Worm (Caenorhabditis elegans) whole organism, young adult: ENCODE measurements around the gene jmjd-3.3.

Experiments used
- B0035.1 ChIP-seq: sonication (generic microtip); optimal IDR thresholded peaks from 2 replicates; lab custom pipeline; 2016; ENCODE audit warnings: missing genetic modification characterization, mild to moderate bottlenecking, missing compliant biosample characterization, missing genotype, missing genetic modification reagents
- B0261.1 ChIP-seq: sonication (generic microtip); optimal IDR thresholded peaks from 2 replicates; lab custom pipeline; 2016; ENCODE audit warnings: mild to moderate bottlenecking, missing genetic modification characterization, moderate library complexity, missing compliant biosample characterization
- C17E4.6 ChIP-seq: fragments of 200-800 bp; sonication (Bioruptor generic); IDR thresholded peaks from 2 replicates; pipeline ENCODE4 v1.3.6; 2022; ENCODE audit warnings: missing genetic modification reagents, missing genetic modification characterization, missing compliant biosample characterization
- D2030.7 ChIP-seq: fragments of 200-800 bp; sonication (Bioruptor generic); IDR thresholded peaks from 2 replicates; pipeline ENCODE4 v1.3.6; 2022; ENCODE audit warnings: missing genetic modification reagents, missing genetic modification characterization, missing compliant biosample characterization
- F49E8.2 ChIP-seq: sonication (generic microtip); optimal IDR thresholded peaks from 3 replicates; lab custom pipeline; 2017; ENCODE audit warnings: missing genetic modification characterization, mild to moderate bottlenecking, missing compliant biosample characterization, antibody characterized with exemption, moderate library complexity; ENCODE audit not compliant: insufficient read depth
- K11D2.4 ChIP-seq: fragments of 200-800 bp; sonication (Bioruptor generic); IDR thresholded peaks from 2 replicates; pipeline ENCODE4 v1.3.6; 2022; ENCODE audit warnings: missing genetic modification reagents, missing genetic modification characterization, missing compliant biosample characterization
- T07F8.4 ChIP-seq: sonication (generic microtip); optimal IDR thresholded peaks from 2 replicates; lab custom pipeline; 2016; ENCODE audit warnings: mild to moderate bottlenecking, missing genetic modification characterization, moderate library complexity, missing compliant biosample characterization
- Y79H2A.3 ChIP-seq: fragments of 200-800 bp; sonication (Bioruptor generic); conservative IDR thresholded peaks from 2 replicates; pipeline ENCODE4 v1.3.6; 2022; ENCODE audit warnings: missing genetic modification reagents, missing genetic modification characterization, missing compliant biosample characterization
- ZK185.1 ChIP-seq: sonication (generic microtip); optimal IDR thresholded peaks from 2 replicates; lab custom pipeline; 2016; ENCODE audit warnings: mild to moderate bottlenecking, missing genetic modification characterization, missing compliant biosample characterization; ENCODE audit not compliant: poor library complexity, severe bottlenecking
- akir-1 ChIP-seq: fragments of 200-800 bp; sonication (Bioruptor generic); optimal IDR thresholded peaks from 2 replicates; lab custom pipeline; 2018; ENCODE audit warnings: mild to moderate bottlenecking, missing genetic modification characterization, moderate library complexity, missing compliant biosample characterization
- ama-1 ChIP-seq, 3 experiments: fragments of 150-350 bp in 1 of 3; sonication (generic microtip) in 2 of 3; optimal IDR thresholded peaks; 2 replicates each; lab custom pipeline; 2014 to 2018; ENCODE audit warnings: missing biosample characterization in 2 of 3, missing genetic modification characterization in 2 of 3, missing genetic modification reagents in 2 of 3
- aptf-2 ChIP-seq: fragments of 200-800 bp; sonication (Bioruptor generic); conservative IDR thresholded peaks from 2 replicates; pipeline ENCODE4 v1.3.6; 2022; ENCODE audit warnings: missing genetic modification reagents, missing genetic modification characterization, missing compliant biosample characterization
- aptf-3 ChIP-seq: fragments of 200-800 bp; sonication (Bioruptor generic); IDR thresholded peaks from 2 replicates; pipeline ENCODE4 v1.3.6; 2022; ENCODE audit warnings: missing genetic modification characterization, missing compliant biosample characterization
- attf-3 ChIP-seq: fragments of 200-800 bp; sonication (Bioruptor generic); conservative IDR thresholded peaks from 2 replicates; pipeline ENCODE4 v1.3.6; 2022; ENCODE audit warnings: missing genetic modification reagents, missing genetic modification characterization, missing compliant biosample characterization
- bed-1 ChIP-seq: fragments of 200-800 bp; sonication (Bioruptor generic); IDR thresholded peaks from 2 replicates; pipeline ENCODE4 v1.3.6; 2022; ENCODE audit warnings: missing genetic modification reagents, missing genetic modification characterization, missing compliant biosample characterization
- ccch-3 ChIP-seq: fragments of 200-800 bp; sonication (Bioruptor generic); optimal IDR thresholded peaks from 2 replicates; lab custom pipeline; 2018; ENCODE audit warnings: mild to moderate bottlenecking, missing genetic modification characterization, missing compliant biosample characterization
- cebp-1 ChIP-seq, 2 experiments: fragments of 200-800 bp in 1 of 2; sonication (Bioruptor generic) in 1 of 2; sonication (generic microtip) in 1 of 2; IDR thresholded peaks in 1 of 2; optimal IDR thresholded peaks in 1 of 2; 2 replicates each; pipeline versions ENCODE4 v1.3.6 to Lab custom; 2017 to 2022; ENCODE audit warnings: missing compliant biosample characterization in 2 of 2, missing genetic modification characterization in 2 of 2, mild to moderate bottlenecking in 1 of 2, missing genetic modification reagents in 1 of 2, moderate library complexity in 1 of 2
- ceh-79 ChIP-seq: sonication (generic microtip); optimal IDR thresholded peaks from 2 replicates; lab custom pipeline; 2017; ENCODE audit warnings: mild to moderate bottlenecking, missing genetic modification characterization, missing compliant biosample characterization
- die-1 ChIP-seq: sonication (generic microtip); optimal IDR thresholded peaks from 2 replicates; lab custom pipeline; 2016; ENCODE audit warnings: missing genotype, mild to moderate bottlenecking, missing genetic modification characterization, missing compliant biosample characterization
- dox-1 ChIP-seq: fragments of 200-800 bp; sonication (Bioruptor generic); IDR thresholded peaks from 2 replicates; pipeline ENCODE4 v1.3.6; 2022; ENCODE audit warnings: missing genetic modification reagents, missing genetic modification characterization, missing compliant biosample characterization
- egl-18 ChIP-seq: fragments of 200-800 bp; sonication (Bioruptor generic); IDR thresholded peaks from 2 replicates; pipeline ENCODE4 v1.3.6; 2022; ENCODE audit warnings: missing genetic modification reagents, missing genetic modification characterization, missing compliant biosample characterization
- ets-4 ChIP-seq: fragments of 200-800 bp; sonication (Bioruptor generic); optimal IDR thresholded peaks from 2 replicates; lab custom pipeline; 2018; ENCODE audit warnings: mild to moderate bottlenecking, missing genetic modification characterization, missing compliant biosample characterization
- fkh-3 ChIP-seq: sonication (generic microtip); optimal IDR thresholded peaks from 2 replicates; lab custom pipeline; 2016; ENCODE audit warnings: mild to moderate bottlenecking, missing genetic modification characterization, missing compliant biosample characterization
- gei-17 ChIP-seq: fragments of 200-800 bp; sonication (Bioruptor generic); optimal IDR thresholded peaks from 2 replicates; lab custom pipeline; 2018; ENCODE audit warnings: mild to moderate bottlenecking, missing genetic modification characterization, missing compliant biosample characterization
- hlh-26 ChIP-seq: fragments of 200-800 bp; sonication (Bioruptor generic); conservative IDR thresholded peaks from 2 replicates; pipeline ENCODE4 v1.3.6; 2022; ENCODE audit warnings: missing genetic modification reagents, missing genetic modification characterization, missing compliant biosample characterization
- hmg-1.2 ChIP-seq: fragments of 200-800 bp; sonication (Bioruptor generic); IDR thresholded peaks from 2 replicates; pipeline ENCODE4 v1.3.6; 2022; ENCODE audit warnings: missing genetic modification reagents, missing genetic modification characterization, missing compliant biosample characterization
- hmg-20 ChIP-seq: fragments of 200-800 bp; sonication (Bioruptor generic); IDR thresholded peaks from 2 replicates; pipeline ENCODE4 v1.3.6; 2022; ENCODE audit warnings: missing genetic modification reagents, missing genetic modification characterization, missing compliant biosample characterization
- hsf-1 ChIP-seq: fragments of 200-800 bp; sonication (Bioruptor generic); IDR thresholded peaks from 2 replicates; pipeline ENCODE4 v1.3.6; 2022; ENCODE audit warnings: missing genetic modification reagents, missing genetic modification characterization, missing compliant biosample characterization
- let-526 ChIP-seq: fragments of 200-800 bp; sonication (Bioruptor generic); IDR thresholded peaks from 2 replicates; pipeline ENCODE4 v1.3.6; 2022; ENCODE audit warnings: missing genetic modification reagents, missing genetic modification characterization, missing compliant biosample characterization
- let-607 ChIP-seq, 2 experiments: fragments of 200-800 bp in 1 of 2; sonication (Bioruptor generic) in 1 of 2; sonication (generic microtip) in 1 of 2; optimal IDR thresholded peaks; 2 replicates each; lab custom pipeline; 2016 to 2018; ENCODE audit warnings: mild to moderate bottlenecking in 2 of 2, missing compliant biosample characterization in 2 of 2, missing genetic modification characterization in 2 of 2, moderate library complexity in 2 of 2, missing genotype in 1 of 2
- lin-40 ChIP-seq: sonication (generic microtip); optimal IDR thresholded peaks from 2 replicates; lab custom pipeline; 2016; ENCODE audit warnings: missing genetic modification characterization, mild to moderate bottlenecking, missing compliant biosample characterization, missing genotype, missing genetic modification reagents
- lir-1 ChIP-seq: fragments of 200-800 bp; sonication (Bioruptor generic); conservative IDR thresholded peaks from 2 replicates; pipeline ENCODE4 v1.3.6; 2022; ENCODE audit warnings: missing genetic modification reagents, missing genetic modification characterization, missing compliant biosample characterization
- mcd-1 ChIP-seq: fragments of 200-800 bp; sonication (Bioruptor generic); IDR thresholded peaks from 2 replicates; pipeline ENCODE4 v1.3.6; 2022; ENCODE audit warnings: missing genetic modification reagents, missing genetic modification characterization, missing compliant biosample characterization
- mes-4 ChIP-seq: sonication (generic microtip); optimal IDR thresholded peaks from 2 replicates; lab custom pipeline; 2016; ENCODE audit warnings: missing genotype, missing genetic modification characterization, missing compliant biosample characterization
- nfya-1 ChIP-seq: sonication (generic microtip); optimal IDR thresholded peaks from 2 replicates; lab custom pipeline; 2017; ENCODE audit warnings: antibody characterized with exemption, missing compliant biosample characterization, missing genetic modification characterization, borderline replicate concordance; ENCODE audit not compliant: insufficient read depth
- nhr-80 ChIP-seq: sonication (generic microtip); optimal IDR thresholded peaks from 2 replicates; lab custom pipeline; 2016; ENCODE audit warnings: missing genetic modification characterization, missing compliant biosample characterization
- rcor-1 ChIP-seq: fragments of 200-800 bp; sonication (Bioruptor generic); IDR thresholded peaks from 2 replicates; pipeline ENCODE4 v1.3.6; 2022; ENCODE audit warnings: missing genetic modification reagents, missing genetic modification characterization, missing compliant biosample characterization
- snpc-1.3 ChIP-seq: sonication (generic microtip); optimal IDR thresholded peaks from 2 replicates; lab custom pipeline; 2017; ENCODE audit warnings: missing genetic modification characterization, mild to moderate bottlenecking, missing compliant biosample characterization, antibody characterized with exemption, moderate library complexity, missing genotype, missing genetic modification reagents; ENCODE audit not compliant: insufficient read depth
- snpc-4 ChIP-seq, 5 experiments: fragments of 150-350 bp in 1 of 5; sonication (generic microtip) in 4 of 5; optimal IDR thresholded peaks; 2 replicates each; lab custom pipeline; 2014 to 2018; ENCODE audit warnings: missing genetic modification characterization in 5 of 5, missing biosample characterization in 3 of 5, antibody characterized with exemption in 2 of 5, mild to moderate bottlenecking in 2 of 5, missing compliant biosample characterization in 2 of 5, missing genotype in 2 of 5, moderate library complexity in 2 of 5, missing genetic modification reagents in 1 of 5
- sptf-2 ChIP-seq: fragments of 200-800 bp; sonication (Bioruptor generic); optimal IDR thresholded peaks from 2 replicates; lab custom pipeline; 2018; ENCODE audit warnings: mild to moderate bottlenecking, missing genetic modification characterization, missing compliant biosample characterization

The jmjd-3.3 gene

DNA sequence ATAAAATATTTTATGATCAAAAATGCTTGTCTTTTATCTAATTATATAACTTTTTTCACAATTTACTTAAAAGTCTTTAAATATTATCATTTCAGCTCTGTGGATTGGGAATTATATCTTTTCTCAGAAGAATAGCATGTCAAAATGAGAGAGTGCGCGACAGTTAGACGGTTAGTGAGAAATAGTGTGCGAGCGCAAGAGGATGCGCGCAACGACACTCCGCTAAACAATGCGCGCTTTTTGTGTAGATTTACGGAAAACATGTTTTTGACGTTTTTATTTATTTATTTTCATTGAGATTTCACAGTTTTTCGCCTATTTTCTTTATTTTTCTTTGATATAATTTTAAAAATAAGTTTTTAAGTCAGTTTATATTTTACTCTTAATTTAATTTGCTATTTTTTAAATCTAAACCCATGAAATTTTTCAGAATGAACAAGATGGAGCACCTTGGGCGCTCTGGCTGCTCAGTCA, 39.6 kb upstream of the jmjd-3.3 start, which contains the start of gene F02C12.3:
Gene F02C12.3 (plus strand): TSS at position 424 of the 474 bp plus-strand sequence.
- TF ChIP-seq attf-3 (GFP tag; lab: Robert Waterston, UW), result peak; percentile 99
- no peak for TF ChIP-seq ama-1 (optimal IDR thresholded peaks at IDR 0.05; lab: Kevin White, UChicago)
- TF ChIP-seq ama-1 (GFP tag; optimal IDR thresholded peaks at IDR 0.05; lab: Kevin White, UChicago), result no peak
- no peak for TF ChIP-seq hlh-26 (GFP tag; lab: Robert Waterston, UW)
- TF ChIP-seq aptf-3 (GFP tag; lab: Robert Waterston, UW), result no peak
- TF ChIP-seq die-1, result no peak
- TF ChIP-seq F49E8.2 (tag; lab: Kevin White, UChicago), result no peak
- TF ChIP-seq dox-1 (GFP tag; lab: Robert Waterston, UW), result no peak
- TF ChIP-seq rcor-1 (GFP tag; lab: Robert Waterston, UW), result 0 out of 2 replicates have a peak, but pooled peaks have one; percentile 6
- TF ChIP-seq let-607 (tag; optimal IDR thresholded peaks at IDR 0.05; lab: Kevin White, UChicago), result peak in 1 of 2 experiments; percentile 23
- no peak for TF ChIP-seq fkh-3 (tag; lab: Kevin White, UChicago)
- peak; percentile 30 for TF ChIP-seq ZK185.1 (tag; lab: Kevin White, UChicago)
- no peak for TF ChIP-seq T07F8.4 (tag; lab: Kevin White, UChicago)
- no peak for TF ChIP-seq mes-4
- TF ChIP-seq gei-17 (GFP tag; lab: Kevin White, UChicago), result no peak
- TF ChIP-seq mcd-1, result peak; percentile 50; the same call in 1 of the 2 replicates
- no peak for TF ChIP-seq K11D2.4 (GFP tag; lab: Robert Waterston, UW)
- TF ChIP-seq lin-40 (tag; lab: Kevin White, UChicago), result peak; percentile 80
- peak; percentile 7 for TF ChIP-seq B0261.1 (tag; lab: Kevin White, UChicago)
- TF ChIP-seq let-526 (GFP tag; lab: Robert Waterston, UW), result no peak
- peak; percentile 98 for TF ChIP-seq hmg-1.2 (GFP tag; lab: Robert Waterston, UW)
- TF ChIP-seq snpc-4 (GFP tag; optimal IDR thresholded peaks at IDR 0.05; lab: Kevin White, UChicago), result no peak
- TF ChIP-seq snpc-4 (tag; optimal IDR thresholded peaks at IDR 0.05; lab: Kevin White, UChicago), result peak in 1 of 4 experiments; percentile 1
- TF ChIP-seq aptf-2, result no peak
- no peak for TF ChIP-seq B0035.1
- no peak for TF ChIP-seq nfya-1 (tag; lab: Kevin White, UChicago)
- no peak for TF ChIP-seq egl-18 (GFP tag; lab: Robert Waterston, UW)

DNA sequence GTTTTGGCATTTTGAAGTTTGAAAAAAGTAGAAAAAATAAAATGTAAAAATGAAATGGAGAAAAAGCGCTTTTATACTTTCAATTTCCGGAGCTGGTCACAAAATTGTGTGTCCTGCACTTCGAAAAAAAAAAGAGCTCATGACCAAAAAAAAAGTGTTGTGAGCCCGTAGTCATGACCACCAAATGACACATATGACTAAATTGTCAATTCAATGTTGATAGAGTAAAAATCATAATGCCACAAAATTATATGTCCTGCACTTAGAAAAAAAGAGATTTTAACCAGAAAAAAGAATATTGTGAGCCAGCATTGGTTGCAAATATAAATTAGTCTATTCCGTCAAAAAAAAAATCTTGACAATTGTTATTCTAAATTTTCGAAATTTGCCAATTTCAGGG, 37.0 kb upstream of the jmjd-3.3 start, which contains the start of gene F02C12.2:
Gene F02C12.2 (minus strand): TSS at position 101 of the 400 bp plus-strand sequence.
- TF ChIP-seq Y79H2A.3 (GFP tag; lab: Robert Waterston, UW), result no peak
- no peak for TF ChIP-seq T07F8.4 (tag; lab: Kevin White, UChicago)
- TF ChIP-seq, all 124 proteins: peak for 0

DNA sequence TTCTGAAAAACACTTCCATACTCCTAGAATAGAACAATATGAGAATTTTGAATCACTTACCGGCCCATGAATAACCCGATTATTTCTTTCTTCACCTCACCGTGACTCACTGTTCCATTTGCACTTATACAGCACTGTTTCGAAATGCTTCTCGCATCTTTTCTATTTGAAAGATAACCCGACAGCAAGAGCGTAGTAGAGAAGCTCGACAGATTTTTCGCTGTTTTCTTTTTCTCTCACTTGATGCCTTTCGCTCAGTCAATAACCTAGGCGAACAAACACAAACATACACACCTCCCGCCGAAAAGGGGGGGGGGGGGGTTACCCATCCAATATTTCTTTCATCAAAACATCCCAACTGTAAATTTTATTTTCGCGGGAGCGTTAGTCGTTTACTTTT, 34.9 kb upstream of the jmjd-3.3 start:
- TF ChIP-seq nhr-80 (peak; percentile 71), D2030.7 (GFP tag; lab: Robert Waterston, UW) (no peak), cebp-1 (GFP tag; IDR thresholded peaks at IDR 0.05; lab: Robert Waterston, UW) (peak; percentile 75), cebp-1 (tag; optimal IDR thresholded peaks at IDR 0.05; lab: Kevin White, UChicago) (peak; percentile 81), akir-1 (GFP tag; lab: Kevin White, UChicago) (no peak), dox-1 (GFP tag; lab: Robert Waterston, UW) (0 out of 2 replicates have a peak, but pooled peaks have one; percentile 6)

DNA sequence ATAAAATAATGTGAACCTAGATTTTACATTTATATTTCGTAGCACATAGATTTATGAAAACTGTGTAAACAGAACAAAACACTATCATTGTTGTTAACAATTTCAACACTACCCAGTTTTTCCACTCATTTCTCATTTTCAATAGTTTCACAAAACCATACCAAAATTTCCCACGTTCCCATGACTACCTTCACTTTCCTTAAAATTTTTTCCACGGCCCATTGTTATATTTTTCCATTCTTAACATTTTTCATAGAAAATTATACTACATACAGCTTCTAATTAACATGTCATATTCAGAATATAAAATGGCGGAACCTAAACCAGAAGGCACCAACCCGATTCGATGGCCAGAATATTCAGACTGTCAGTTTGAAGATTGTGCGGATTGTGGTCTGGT, 34.4 kb upstream of the jmjd-3.3 start, which contains the start of gene F02C12.1:
Gene F02C12.1 (plus strand): TSS at position 301 of the 400 bp plus-strand sequence.
- TF ChIP-seq snpc-1.3 (tag; lab: Kevin White, UChicago), result no peak
- no peak for TF ChIP-seq lin-40 (tag; lab: Kevin White, UChicago)
- TF ChIP-seq ets-4 (GFP tag; lab: Kevin White, UChicago), result no peak
- TF ChIP-seq ccch-3 (GFP tag; lab: Kevin White, UChicago), result no peak
- no peak for TF ChIP-seq bed-1 (GFP tag; lab: Robert Waterston, UW)
- TF ChIP-seq sptf-2 (GFP tag; lab: Kevin White, UChicago), result no peak
- TF ChIP-seq C17E4.6, result no peak
- no peak for TF ChIP-seq lir-1 (GFP tag; lab: Robert Waterston, UW)
- TF ChIP-seq mcd-1, result no peak
- no peak for TF ChIP-seq hsf-1 (GFP tag; lab: Robert Waterston, UW)
- TF ChIP-seq ceh-79 (tag; lab: Kevin White, UChicago), result no peak
- TF ChIP-seq hmg-20 (GFP tag; lab: Robert Waterston, UW), result no peak
- no peak for TF ChIP-seq B0261.1 (tag; lab: Kevin White, UChicago)
- TF ChIP-seq, all 124 proteins: peak for 0
